Worm (Caenorhabditis elegans) whole organism, young adult: ENCODE data around the gene F59E11.7.

Experiments used
- B0261.1 ChIP-seq: sonication (generic microtip); optimal IDR thresholded peaks from 2 replicates; lab custom pipeline; 2016; ENCODE audit warnings: mild to moderate bottlenecking, missing genetic modification characterization, moderate library complexity, missing compliant biosample characterization
- C06A6.2 ChIP-seq: fragments of 200-800 bp; sonication (Bioruptor generic); conservative IDR thresholded peaks from 2 replicates; pipeline ENCODE4 v1.3.6; 2022; ENCODE audit warnings: missing genetic modification characterization, missing compliant biosample characterization
- C17E4.6 ChIP-seq: fragments of 200-800 bp; sonication (Bioruptor generic); IDR thresholded peaks from 2 replicates; pipeline ENCODE4 v1.3.6; 2022; ENCODE audit warnings: missing genetic modification reagents, missing genetic modification characterization, missing compliant biosample characterization
- F10E7.11 ChIP-seq: sonication (generic microtip); optimal IDR thresholded peaks from 2 replicates; lab custom pipeline; 2017; ENCODE audit warnings: mild to moderate bottlenecking, missing genetic modification characterization, moderate library complexity, missing compliant biosample characterization
- F22D6.2 ChIP-seq: sonication (generic microtip); optimal IDR thresholded peaks from 2 replicates; lab custom pipeline; 2016; ENCODE audit warnings: mild to moderate bottlenecking, missing genetic modification characterization, missing compliant biosample characterization
- F57A8.1 ChIP-seq: fragments of 200-800 bp; sonication (Bioruptor generic); optimal IDR thresholded peaks from 2 replicates; lab custom pipeline; 2018; ENCODE audit warnings: mild to moderate bottlenecking, missing genetic modification characterization, moderate library complexity, missing compliant biosample characterization
- Y53F4B.3 ChIP-seq: fragments of 200-800 bp; sonication (Bioruptor generic); IDR thresholded peaks from 2 replicates; pipeline ENCODE4 v1.3.6; 2022; ENCODE audit warnings: missing genetic modification reagents, missing genetic modification characterization, missing compliant biosample characterization
- Y56A3A.18 ChIP-seq: fragments of 200-800 bp; sonication (Bioruptor generic); IDR thresholded peaks from 2 replicates; pipeline ENCODE4 v1.3.6; 2022; ENCODE audit warnings: missing genetic modification reagents, missing genetic modification characterization, missing compliant biosample characterization
- akir-1 ChIP-seq: fragments of 200-800 bp; sonication (Bioruptor generic); optimal IDR thresholded peaks from 2 replicates; lab custom pipeline; 2018; ENCODE audit warnings: mild to moderate bottlenecking, missing genetic modification characterization, moderate library complexity, missing compliant biosample characterization
- aptf-3 ChIP-seq: fragments of 200-800 bp; sonication (Bioruptor generic); IDR thresholded peaks from 2 replicates; pipeline ENCODE4 v1.3.6; 2022; ENCODE audit warnings: missing genetic modification characterization, missing compliant biosample characterization
- atf-7 ChIP-seq: sonication (generic microtip); optimal IDR thresholded peaks from 2 replicates; lab custom pipeline; 2017; ENCODE audit warnings: mild to moderate bottlenecking, missing genetic modification characterization, missing compliant biosample characterization
- athp-1 ChIP-seq: sonication (generic microtip); optimal IDR thresholded peaks from 2 replicates; lab custom pipeline; 2017; ENCODE audit warnings: mild to moderate bottlenecking, missing genetic modification characterization, missing compliant biosample characterization
- bed-1 ChIP-seq: fragments of 200-800 bp; sonication (Bioruptor generic); IDR thresholded peaks from 2 replicates; pipeline ENCODE4 v1.3.6; 2022; ENCODE audit warnings: missing genetic modification reagents, missing genetic modification characterization, missing compliant biosample characterization
- die-1 ChIP-seq: sonication (generic microtip); optimal IDR thresholded peaks from 2 replicates; lab custom pipeline; 2016; ENCODE audit warnings: missing genotype, mild to moderate bottlenecking, missing genetic modification characterization, missing compliant biosample characterization
- dpl-1 ChIP-seq: fragments of 150-350 bp; optimal IDR thresholded peaks from 2 replicates; lab custom pipeline; 2014; ENCODE audit warnings: missing biosample characterization, missing genetic modification reagents, missing genetic modification characterization
- egrh-3 ChIP-seq: fragments of 200-800 bp; sonication (Bioruptor generic); IDR thresholded peaks from 2 replicates; pipeline ENCODE4 v1.3.6; 2022; ENCODE audit warnings: missing genetic modification reagents, missing genetic modification characterization, missing compliant biosample characterization
- hmg-1.2 ChIP-seq: fragments of 200-800 bp; sonication (Bioruptor generic); IDR thresholded peaks from 2 replicates; pipeline ENCODE4 v1.3.6; 2022; ENCODE audit warnings: missing genetic modification reagents, missing genetic modification characterization, missing compliant biosample characterization
- hmg-20 ChIP-seq: fragments of 200-800 bp; sonication (Bioruptor generic); IDR thresholded peaks from 2 replicates; pipeline ENCODE4 v1.3.6; 2022; ENCODE audit warnings: missing genetic modification reagents, missing genetic modification characterization, missing compliant biosample characterization
- lin-40 ChIP-seq: sonication (generic microtip); optimal IDR thresholded peaks from 2 replicates; lab custom pipeline; 2016; ENCODE audit warnings: missing genetic modification characterization, mild to moderate bottlenecking, missing compliant biosample characterization, missing genotype, missing genetic modification reagents
- lir-1 ChIP-seq: fragments of 200-800 bp; sonication (Bioruptor generic); conservative IDR thresholded peaks from 2 replicates; pipeline ENCODE4 v1.3.6; 2022; ENCODE audit warnings: missing genetic modification reagents, missing genetic modification characterization, missing compliant biosample characterization
- lsy-27 ChIP-seq: sonication (generic microtip); optimal IDR thresholded peaks from 2 replicates; lab custom pipeline; 2017; ENCODE audit warnings: missing genetic modification characterization, mild to moderate bottlenecking, missing compliant biosample characterization, antibody characterized with exemption, missing genotype, borderline replicate concordance; ENCODE audit not compliant: insufficient read depth
- mcd-1 ChIP-seq: fragments of 200-800 bp; sonication (Bioruptor generic); IDR thresholded peaks from 2 replicates; pipeline ENCODE4 v1.3.6; 2022; ENCODE audit warnings: missing genetic modification reagents, missing genetic modification characterization, missing compliant biosample characterization
- mel-28 ChIP-seq: sonication (generic microtip); optimal IDR thresholded peaks from 2 replicates; lab custom pipeline; 2016; ENCODE audit warnings: borderline replicate concordance, mild to moderate bottlenecking, missing genetic modification characterization, missing compliant biosample characterization
- mxl-1 ChIP-seq: sonication (generic microtip); optimal IDR thresholded peaks from 2 replicates; lab custom pipeline; 2016; ENCODE audit warnings: missing genetic modification characterization, missing compliant biosample characterization
- nfyb-1 ChIP-seq: fragments of 200-800 bp; sonication (Bioruptor generic); IDR thresholded peaks from 2 replicates; pipeline ENCODE4 v1.3.6; 2022; ENCODE audit warnings: missing genetic modification reagents, missing genetic modification characterization, missing compliant biosample characterization
- nhr-120 ChIP-seq: fragments of 200-800 bp; sonication (Bioruptor generic); IDR thresholded peaks from 2 replicates; pipeline ENCODE4 v1.3.6; 2022; ENCODE audit warnings: missing genetic modification characterization, missing compliant biosample characterization
- nhr-80 ChIP-seq: sonication (generic microtip); optimal IDR thresholded peaks from 2 replicates; lab custom pipeline; 2016; ENCODE audit warnings: missing genetic modification characterization, missing compliant biosample characterization
- snpc-1.1 ChIP-seq: sonication (generic microtip); optimal IDR thresholded peaks from 2 replicates; lab custom pipeline; 2017; ENCODE audit warnings: missing genetic modification characterization, mild to moderate bottlenecking, missing compliant biosample characterization, antibody characterized with exemption, moderate library complexity, missing genotype, missing genetic modification reagents; ENCODE audit not compliant: insufficient read depth
- snpc-1.3 ChIP-seq: sonication (generic microtip); optimal IDR thresholded peaks from 2 replicates; lab custom pipeline; 2017; ENCODE audit warnings: missing genetic modification characterization, mild to moderate bottlenecking, missing compliant biosample characterization, antibody characterized with exemption, moderate library complexity, missing genotype, missing genetic modification reagents; ENCODE audit not compliant: insufficient read depth
- snpc-4 ChIP-seq, 5 experiments: fragments of 150-350 bp in 1 of 5; sonication (generic microtip) in 4 of 5; optimal IDR thresholded peaks; 2 replicates each; lab custom pipeline; 2014 to 2018; ENCODE audit warnings: missing genetic modification characterization in 5 of 5, missing biosample characterization in 3 of 5, antibody characterized with exemption in 2 of 5, mild to moderate bottlenecking in 2 of 5, missing compliant biosample characterization in 2 of 5, missing genotype in 2 of 5, moderate library complexity in 2 of 5, missing genetic modification reagents in 1 of 5
- somi-1 ChIP-seq: fragments of 200-800 bp; sonication (Bioruptor generic); optimal IDR thresholded peaks from 2 replicates; lab custom pipeline; 2018; ENCODE audit warnings: mild to moderate bottlenecking, missing genetic modification characterization, missing compliant biosample characterization
- sptf-2 ChIP-seq: fragments of 200-800 bp; sonication (Bioruptor generic); optimal IDR thresholded peaks from 2 replicates; lab custom pipeline; 2018; ENCODE audit warnings: mild to moderate bottlenecking, missing genetic modification characterization, missing compliant biosample characterization
- zfh-2 ChIP-seq: fragments of 200-800 bp; sonication (Bioruptor generic); conservative IDR thresholded peaks from 2 replicates; pipeline ENCODE4 v1.3.6; 2022; ENCODE audit warnings: missing genetic modification reagents, missing genetic modification characterization, missing compliant biosample characterization
- zim-3 ChIP-seq: sonication (generic microtip); optimal IDR thresholded peaks from 2 replicates; lab custom pipeline; 2017; ENCODE audit warnings: mild to moderate bottlenecking, missing genetic modification characterization, moderate library complexity, missing compliant biosample characterization
- ztf-22 ChIP-seq: fragments of 200-800 bp; sonication (Bioruptor generic); optimal IDR thresholded peaks from 2 replicates; lab custom pipeline; 2018; ENCODE audit warnings: mild to moderate bottlenecking, missing genetic modification characterization, moderate library complexity, missing compliant biosample characterization
- ztf-6 ChIP-seq: fragments of 200-800 bp; sonication (Bioruptor generic); IDR thresholded peaks from 2 replicates; pipeline ENCODE4 v1.3.6; 2022; ENCODE audit warnings: missing genetic modification reagents, missing genetic modification characterization, missing compliant biosample characterization

F59E11.7 gene

ce11 chrV:8990194-8990649 lies at the start of gene F59E11.7:
Gene F59E11.7, plus strand, starts transcription at chrV:8990244.
- TF ChIP-seq akir-1 (GFP tag; lab: Kevin White, UChicago), result no peak
- TF ChIP-seq somi-1 (GFP tag; lab: Kevin White, UChicago), result no peak
- TF ChIP-seq ztf-6 (GFP tag; lab: Robert Waterston, UW), result no peak
- no peak for TF ChIP-seq athp-1 (tag; lab: Kevin White, UChicago)
- TF ChIP-seq dpl-1 (GFP tag; lab: Kevin White, UChicago), result no peak
- no peak for TF ChIP-seq snpc-1.1
- TF ChIP-seq nfyb-1 (GFP tag; lab: Robert Waterston, UW), result no peak
- TF ChIP-seq Y56A3A.18, result no peak
- TF ChIP-seq F22D6.2, result no peak
- TF ChIP-seq lir-1 (GFP tag; lab: Robert Waterston, UW), result no peak
- no peak for TF ChIP-seq mel-28 (tag; lab: Kevin White, UChicago)
- TF ChIP-seq C06A6.2 (GFP tag; lab: Robert Waterston, UW), result no peak
- no peak for TF ChIP-seq nhr-80
- no peak for TF ChIP-seq atf-7 (tag; lab: Kevin White, UChicago)

DNA sequence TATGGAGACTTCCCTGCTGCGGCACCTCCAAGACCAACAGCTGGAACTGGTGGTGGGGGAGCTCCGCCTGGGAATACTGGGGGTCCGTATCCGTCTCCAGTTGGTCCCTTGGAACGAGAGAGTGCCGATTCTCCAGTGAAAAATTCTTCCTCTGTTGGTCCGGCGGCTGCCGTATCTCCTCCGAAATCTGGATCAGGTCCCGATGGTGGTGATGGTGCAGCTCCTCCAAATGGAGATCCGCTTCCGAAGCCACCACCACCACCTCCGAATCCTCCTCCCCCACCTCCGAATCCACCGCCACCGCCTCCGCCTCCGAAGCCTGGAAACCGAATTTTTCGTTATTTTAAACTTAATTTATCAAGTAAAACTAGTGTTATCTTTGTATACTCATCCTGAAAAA lies 49.6 kb upstream of the F59E11.7 start:
- TF ChIP-seq hmg-20 (GFP tag; lab: Robert Waterston, UW) (no peak), zfh-2 (GFP tag; lab: Robert Waterston, UW) (peak; percentile 88), egrh-3 (peak; percentile 83)

DNA sequence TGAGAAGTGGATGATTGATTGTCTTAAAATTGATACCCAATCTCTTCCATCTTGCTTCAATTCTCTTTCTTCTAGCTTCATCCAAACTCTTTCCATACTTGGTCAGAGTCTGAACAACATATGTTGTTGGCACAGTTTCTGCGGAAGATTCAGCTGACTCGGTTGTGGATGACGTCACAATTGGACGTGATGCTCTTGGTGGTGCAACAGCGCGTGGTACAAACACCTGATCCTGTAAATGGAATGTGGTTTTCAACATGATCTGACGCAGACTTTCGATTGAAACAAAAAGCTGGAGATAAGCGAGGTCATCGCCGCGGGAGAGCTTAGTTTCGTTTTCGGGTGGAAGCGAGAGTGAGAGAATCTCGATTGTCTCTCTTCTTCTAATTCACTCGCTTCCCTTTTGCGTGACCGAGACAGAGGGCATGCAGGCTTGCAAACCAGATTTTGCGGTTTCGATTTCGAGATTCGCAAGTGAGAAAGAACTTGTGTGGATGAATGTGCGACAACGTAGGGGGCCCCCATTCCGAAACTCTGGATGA lies 47.5 kb upstream of the F59E11.7 start:
- TF ChIP-seq hmg-1.2 (GFP tag; lab: Robert Waterston, UW), result no peak
- TF ChIP-seq lin-40 (tag; lab: Kevin White, UChicago), result no peak
- TF ChIP-seq C17E4.6, result no peak
- TF ChIP-seq egrh-3, result no peak
- TF ChIP-seq bed-1 (GFP tag; lab: Robert Waterston, UW), result no peak
- TF ChIP-seq zfh-2 (GFP tag; lab: Robert Waterston, UW), result 0 out of 2 replicates have a peak, but pooled peaks have one; percentile 27
- no peak for TF ChIP-seq mcd-1

- no peak for TF ChIP-seq F57A8.1
- TF ChIP-seq nhr-120 (GFP tag; lab: Robert Waterston, UW), result no peak
- TF ChIP-seq mxl-1 (tag; lab: Kevin White, UChicago), result no peak
- TF ChIP-seq sptf-2 (GFP tag; lab: Kevin White, UChicago), result no peak
- TF ChIP-seq B0261.1 (tag; lab: Kevin White, UChicago), result no peak
- no peak for TF ChIP-seq mcd-1
- TF ChIP-seq dpl-1 (GFP tag; lab: Kevin White, UChicago), result no peak
- TF ChIP-seq lsy-27 (tag; lab: Kevin White, UChicago), result no peak
- TF ChIP-seq ztf-22 (GFP tag; lab: Kevin White, UChicago), result no peak
- no peak for TF ChIP-seq zim-3 (tag; lab: Kevin White, UChicago)
- TF ChIP-seq die-1 (tag; lab: Kevin White, UChicago), result no peak
- TF ChIP-seq snpc-4 (GFP tag; optimal IDR thresholded peaks at IDR 0.05; lab: Kevin White, UChicago), result no peak
- TF ChIP-seq snpc-4 (tag; optimal IDR thresholded peaks at IDR 0.05; lab: Kevin White, UChicago), result no peak
- no peak for TF ChIP-seq zfh-2 (GFP tag; lab: Robert Waterston, UW)
- no peak for TF ChIP-seq akir-1 (GFP tag; lab: Kevin White, UChicago)
- TF ChIP-seq Y53F4B.3 (GFP tag; lab: Robert Waterston, UW), result no peak
- TF ChIP-seq aptf-3 (GFP tag; lab: Robert Waterston, UW), result no peak
- no peak for TF ChIP-seq F10E7.11
- TF ChIP-seq snpc-1.3 (tag; lab: Kevin White, UChicago), result no peak
Measured at ce11 chrV:8943963-8944362, 46.1 kb upstream of the F59E11.7 start, which contains the start of gene T19A5.3. Gene T19A5.3, minus strand, starts transcription at chrV:8944063.
